Fruit fly (Drosophila melanogaster) Kc167 (cell line): ENCODE measurements around the gene Ref1.

Experiments used
- h ChIP-seq: fragments of >200 bp; optimal IDR thresholded peaks from 3 replicates; lab custom pipeline; 2018; ENCODE audit warnings: missing external identifiers
- insv ChIP-seq: fragments of >200 bp; optimal IDR thresholded peaks from 3 replicates; lab custom pipeline; 2018; ENCODE audit warnings: missing external identifiers

dm6 chr3R:7111206-7111858 lies 31.1 kb upstream of the Ref1 start:
- TF ChIP-seq insv (no peak), h (lab: Kevin White, UChicago) (no peak)
